Fruit fly (Drosophila melanogaster) whole organism, larva: Measurements from ENCODE around the gene Ugt35E2.

Experiments used
- noc ChIP-seq: fragments of 200-800 bp; sonication (Bioruptor generic); optimal IDR thresholded peaks from 3 replicates; lab custom pipeline; 2019; ENCODE audit warnings: missing biosample characterization, mild to moderate bottlenecking, missing genetic modification characterization, moderate library complexity

Ugt35E2 gene

dm6 chr3R:11178300-11178699 lies 10.5 kb upstream of the Ugt35E2 start:
- no peak for TF ChIP-seq noc (tag; lab: Kevin White, UChicago)

- no peak for TF ChIP-seq noc (tag; lab: Kevin White, UChicago)
These were observed 9.8 kb upstream of the Ugt35E2 start for dm6 chr3R:11177579-11177978.

dm6 chr3R:11175777-11176176 lies 8.0 kb upstream of the Ugt35E2 start:
- TF ChIP-seq noc (tag; lab: Kevin White, UChicago) = no peak

- TF ChIP-seq noc (tag; lab: Kevin White, UChicago) = no peak
These were observed 7.5 kb upstream of the Ugt35E2 start, which contains the start of the genes Ugt304A1 and Ugt303A1 for dm6 chr3R:11175308-11175707. Ugt304A1 (minus strand) TSS chr3R:11175408. Ugt303A1 (plus strand) TSS chr3R:11175529.

dm6 chr3R:11173169-11173506 lies 5.4 kb upstream of the Ugt35E2 start:
- TF ChIP-seq noc (tag; lab: Kevin White, UChicago) = peak; percentile 37

- TF ChIP-seq noc (tag; lab: Kevin White, UChicago) = no peak
These were observed 4.8 kb upstream of the Ugt35E2 start, which contains the start of gene Ugt35A1 for dm6 chr3R:11172460-11173168. Ugt35A1 (minus strand) TSS chr3R:11172664.

- no peak for TF ChIP-seq noc (tag; lab: Kevin White, UChicago)
These were observed 2.4 kb upstream of the Ugt35E2 start, which contains the start of gene Ugt35B1 for dm6 chr3R:11170146-11170545. Ugt35B1 (minus strand) TSS chr3R:11170246.

- no peak for TF ChIP-seq noc (tag; lab: Kevin White, UChicago)
These were observed 1.8 kb downstream of the Ugt35E2 start, which contains the start of gene Ugt35E1 for dm6 chr3R:11165974-11166373. Ugt35E1 (minus strand) TSS chr3R:11166074.

- TF ChIP-seq noc (tag; lab: Kevin White, UChicago) = no peak
These were observed 6.9 kb downstream of the Ugt35E2 start, which contains the start of gene CG4757 for dm6 chr3R:11160907-11161306. CG4757 (plus strand) TSS chr3R:11161207.

dm6 chr3R:11156858-11157257 lies 10.9 kb downstream of the Ugt35E2 start, which contains the start of gene Ugt302C1:
Ugt302C1 (plus strand) TSS chr3R:11157098.
- TF ChIP-seq noc (tag; lab: Kevin White, UChicago) = peak; percentile 1

dm6 chr3R:11154576-11155113 lies 13.1 kb downstream of the Ugt35E2 start, which contains the start of gene Ugt302E1:
Ugt302E1 (plus strand) TSS chr3R:11154626.
- no peak for TF ChIP-seq noc (tag; lab: Kevin White, UChicago)

- TF ChIP-seq noc (tag; lab: Kevin White, UChicago) = no peak
These were observed 13.9 kb downstream of the Ugt35E2 start, which contains the start of gene Ugt302K1 for dm6 chr3R:11153799-11154273. Ugt302K1 (minus strand) TSS chr3R:11153849.

- TF ChIP-seq noc (tag; lab: Kevin White, UChicago) = no peak
These were observed 22.6 kb downstream of the Ugt35E2 start, which contains the start of gene CheA86a for dm6 chr3R:11145135-11145534. CheA86a (minus strand) TSS chr3R:11145235.

- no peak for TF ChIP-seq noc (tag; lab: Kevin White, UChicago)
These were observed 30.9 kb downstream of the Ugt35E2 start, which contains the start of gene mAcon2 for dm6 chr3R:11136877-11137276. mAcon2 (plus strand) TSS chr3R:11137177.

- no peak for TF ChIP-seq noc (tag; lab: Kevin White, UChicago)
These were observed 39.6 kb downstream of the Ugt35E2 start, which contains the start of gene Ugt35C1 for dm6 chr3R:11128116-11128626. Ugt35C1 (minus strand) TSS chr3R:11128328.

- peak; percentile 25 for TF ChIP-seq noc (tag; lab: Kevin White, UChicago)
These were observed 41.4 kb downstream of the Ugt35E2 start for dm6 chr3R:11126383-11126782.
